Worm (Caenorhabditis elegans) whole organism, young adult: ENCODE measurements around the gene VY10G11R.1.
A peak's percentile ranks its signal among the peaks of the same experiment; 100 is the strongest.

Source experiments
- B0261.1 ChIP-seq: sonication (generic microtip); optimal IDR thresholded peaks from 2 replicates; lab custom pipeline; 2016; ENCODE audit warnings: mild to moderate bottlenecking, missing genetic modification characterization, moderate library complexity, missing compliant biosample characterization
- D2030.7 ChIP-seq: fragments of 200-800 bp; sonication (Bioruptor generic); IDR thresholded peaks from 2 replicates; pipeline ENCODE4 v1.3.6; 2022; ENCODE audit warnings: missing genetic modification reagents, missing genetic modification characterization, missing compliant biosample characterization
- F10E7.11 ChIP-seq: sonication (generic microtip); optimal IDR thresholded peaks from 2 replicates; lab custom pipeline; 2017; ENCODE audit warnings: mild to moderate bottlenecking, missing genetic modification characterization, moderate library complexity, missing compliant biosample characterization
- F39B2.1 ChIP-seq: fragments of 200-800 bp; sonication (Bioruptor generic); IDR thresholded peaks from 2 replicates; pipeline ENCODE4 v1.3.6; 2022; ENCODE audit warnings: missing genetic modification reagents, missing genetic modification characterization, missing compliant biosample characterization
- F52B5.7 ChIP-seq: sonication (generic microtip); optimal IDR thresholded peaks from 2 replicates; lab custom pipeline; 2016; ENCODE audit warnings: mild to moderate bottlenecking, missing genetic modification characterization, missing compliant biosample characterization
- F57C9.4 ChIP-seq: sonication (generic microtip); optimal IDR thresholded peaks from 2 replicates; lab custom pipeline; 2017; ENCODE audit warnings: mild to moderate bottlenecking, missing genetic modification characterization, missing compliant biosample characterization
- T07F8.4 ChIP-seq: sonication (generic microtip); optimal IDR thresholded peaks from 2 replicates; lab custom pipeline; 2016; ENCODE audit warnings: mild to moderate bottlenecking, missing genetic modification characterization, moderate library complexity, missing compliant biosample characterization
- Y53F4B.3 ChIP-seq: fragments of 200-800 bp; sonication (Bioruptor generic); IDR thresholded peaks from 2 replicates; pipeline ENCODE4 v1.3.6; 2022; ENCODE audit warnings: missing genetic modification reagents, missing genetic modification characterization, missing compliant biosample characterization
- Y53G8AR.9 ChIP-seq: fragments of 200-800 bp; sonication (Bioruptor generic); conservative IDR thresholded peaks from 2 replicates; pipeline ENCODE4 v1.3.6; 2022; ENCODE audit warnings: missing genetic modification reagents, missing genetic modification characterization, missing compliant biosample characterization
- atf-7 ChIP-seq: sonication (generic microtip); optimal IDR thresholded peaks from 2 replicates; lab custom pipeline; 2017; ENCODE audit warnings: mild to moderate bottlenecking, missing genetic modification characterization, missing compliant biosample characterization
- attf-3 ChIP-seq: fragments of 200-800 bp; sonication (Bioruptor generic); conservative IDR thresholded peaks from 2 replicates; pipeline ENCODE4 v1.3.6; 2022; ENCODE audit warnings: missing genetic modification reagents, missing genetic modification characterization, missing compliant biosample characterization
- attf-6 ChIP-seq: fragments of 200-800 bp; sonication (Bioruptor generic); IDR thresholded peaks from 2 replicates; pipeline ENCODE4 v1.3.6; 2022; ENCODE audit warnings: missing genetic modification reagents, missing genetic modification characterization, missing compliant biosample characterization
- bed-1 ChIP-seq: fragments of 200-800 bp; sonication (Bioruptor generic); IDR thresholded peaks from 2 replicates; pipeline ENCODE4 v1.3.6; 2022; ENCODE audit warnings: missing genetic modification reagents, missing genetic modification characterization, missing compliant biosample characterization
- bed-2 ChIP-seq: fragments of 200-800 bp; sonication (Bioruptor generic); IDR thresholded peaks from 2 replicates; pipeline ENCODE4 v1.3.6; 2022; ENCODE audit warnings: missing genetic modification reagents, missing genetic modification characterization, missing compliant biosample characterization
- cebp-1 ChIP-seq, 2 experiments: fragments of 200-800 bp in 1 of 2; sonication (Bioruptor generic) in 1 of 2; sonication (generic microtip) in 1 of 2; IDR thresholded peaks in 1 of 2; optimal IDR thresholded peaks in 1 of 2; 2 replicates each; pipeline versions ENCODE4 v1.3.6 to Lab custom; 2017 to 2022; ENCODE audit warnings: missing compliant biosample characterization in 2 of 2, missing genetic modification characterization in 2 of 2, mild to moderate bottlenecking in 1 of 2, missing genetic modification reagents in 1 of 2, moderate library complexity in 1 of 2
- ceh-58 ChIP-seq: fragments of 200-800 bp; sonication (Bioruptor generic); IDR thresholded peaks from 2 replicates; pipeline ENCODE4 v1.3.6; 2022; ENCODE audit warnings: missing genetic modification characterization, missing compliant biosample characterization
- ceh-79 ChIP-seq: sonication (generic microtip); optimal IDR thresholded peaks from 2 replicates; lab custom pipeline; 2017; ENCODE audit warnings: mild to moderate bottlenecking, missing genetic modification characterization, missing compliant biosample characterization
- ceh-91 ChIP-seq: fragments of 200-800 bp; sonication (Bioruptor generic); IDR thresholded peaks from 2 replicates; pipeline ENCODE4 v1.3.6; 2022; ENCODE audit warnings: missing genetic modification reagents, missing genetic modification characterization, missing compliant biosample characterization
- die-1 ChIP-seq: sonication (generic microtip); optimal IDR thresholded peaks from 2 replicates; lab custom pipeline; 2016; ENCODE audit warnings: missing genotype, mild to moderate bottlenecking, missing genetic modification characterization, missing compliant biosample characterization
- dpff-1 ChIP-seq: sonication (generic microtip); optimal IDR thresholded peaks from 2 replicates; lab custom pipeline; 2017; ENCODE audit warnings: mild to moderate bottlenecking, missing genetic modification characterization, missing compliant biosample characterization
- dpl-1 ChIP-seq: fragments of 150-350 bp; optimal IDR thresholded peaks from 2 replicates; lab custom pipeline; 2014; ENCODE audit warnings: missing biosample characterization, missing genetic modification reagents, missing genetic modification characterization
- ekl-4 ChIP-seq: fragments of 200-800 bp; sonication (Bioruptor generic); IDR thresholded peaks from 2 replicates; pipeline ENCODE4 v1.3.6; 2022; ENCODE audit warnings: missing genetic modification reagents, missing genetic modification characterization, missing compliant biosample characterization
- fkh-3 ChIP-seq: sonication (generic microtip); optimal IDR thresholded peaks from 2 replicates; lab custom pipeline; 2016; ENCODE audit warnings: mild to moderate bottlenecking, missing genetic modification characterization, missing compliant biosample characterization
- hlh-12 ChIP-seq: sonication (generic microtip); optimal IDR thresholded peaks from 2 replicates; lab custom pipeline; 2016; ENCODE audit warnings: missing genetic modification characterization, missing compliant biosample characterization
- hmg-20 ChIP-seq: fragments of 200-800 bp; sonication (Bioruptor generic); IDR thresholded peaks from 2 replicates; pipeline ENCODE4 v1.3.6; 2022; ENCODE audit warnings: missing genetic modification reagents, missing genetic modification characterization, missing compliant biosample characterization
- hrde-1 ChIP-seq: sonication (generic microtip); optimal IDR thresholded peaks from 2 replicates; lab custom pipeline; 2016; ENCODE audit warnings: missing genetic modification characterization, mild to moderate bottlenecking, missing compliant biosample characterization, moderate library complexity, missing genotype, missing genetic modification reagents, borderline replicate concordance
- mcd-1 ChIP-seq: fragments of 200-800 bp; sonication (Bioruptor generic); IDR thresholded peaks from 2 replicates; pipeline ENCODE4 v1.3.6; 2022; ENCODE audit warnings: missing genetic modification reagents, missing genetic modification characterization, missing compliant biosample characterization
- nfyb-1 ChIP-seq: fragments of 200-800 bp; sonication (Bioruptor generic); IDR thresholded peaks from 2 replicates; pipeline ENCODE4 v1.3.6; 2022; ENCODE audit warnings: missing genetic modification reagents, missing genetic modification characterization, missing compliant biosample characterization
- nhr-27 ChIP-seq: fragments of 200-800 bp; sonication (Bioruptor generic); optimal IDR thresholded peaks from 2 replicates; lab custom pipeline; 2018; ENCODE audit warnings: mild to moderate bottlenecking, missing genetic modification characterization, moderate library complexity, missing compliant biosample characterization
- pha-4 ChIP-seq: fragments of 150-350 bp; sonication (generic microtip); optimal IDR thresholded peaks from 2 replicates; lab custom pipeline; 2014; ENCODE audit warnings: missing biosample characterization, missing genetic modification reagents, missing genetic modification characterization
- repo-1 ChIP-seq: sonication (generic microtip); optimal IDR thresholded peaks from 2 replicates; lab custom pipeline; 2017; ENCODE audit warnings: mild to moderate bottlenecking, missing genetic modification characterization, missing compliant biosample characterization
- sea-2 ChIP-seq: fragments of 200-800 bp; sonication (Bioruptor generic); IDR thresholded peaks from 2 replicates; pipeline ENCODE4 v1.3.6; 2022; ENCODE audit warnings: missing genetic modification characterization, missing compliant biosample characterization
- snpc-3.4 ChIP-seq: sonication (generic microtip); optimal IDR thresholded peaks from 2 replicates; lab custom pipeline; 2017; ENCODE audit warnings: missing genetic modification characterization, mild to moderate bottlenecking, missing compliant biosample characterization, antibody characterized with exemption, moderate library complexity, missing genotype, missing genetic modification reagents
- snpc-4 ChIP-seq, 5 experiments: fragments of 150-350 bp in 1 of 5; sonication (generic microtip) in 4 of 5; optimal IDR thresholded peaks; 2 replicates each; lab custom pipeline; 2014 to 2018; ENCODE audit warnings: missing genetic modification characterization in 5 of 5, missing biosample characterization in 3 of 5, antibody characterized with exemption in 2 of 5, mild to moderate bottlenecking in 2 of 5, missing compliant biosample characterization in 2 of 5, missing genotype in 2 of 5, moderate library complexity in 2 of 5, missing genetic modification reagents in 1 of 5
- sptf-2 ChIP-seq: fragments of 200-800 bp; sonication (Bioruptor generic); optimal IDR thresholded peaks from 2 replicates; lab custom pipeline; 2018; ENCODE audit warnings: mild to moderate bottlenecking, missing genetic modification characterization, missing compliant biosample characterization
- tbp1 ChIP-seq: fragments of 200-800 bp; sonication (Bioruptor generic); optimal IDR thresholded peaks from 2 replicates; lab custom pipeline; 2018; ENCODE audit warnings: mild to moderate bottlenecking, missing genetic modification characterization, missing compliant biosample characterization
- tbx-9 ChIP-seq: sonication (generic microtip); optimal IDR thresholded peaks from 2 replicates; lab custom pipeline; 2016; ENCODE audit warnings: borderline replicate concordance, missing genetic modification characterization, inconsistent platforms, missing compliant biosample characterization
- unc-130 ChIP-seq: sonication (generic microtip); optimal IDR thresholded peaks from 2 replicates; lab custom pipeline; 2016; ENCODE audit warnings: missing genetic modification reagents, missing genetic modification characterization, missing compliant biosample characterization
- ztf-25 ChIP-seq: fragments of 200-800 bp; sonication (Bioruptor generic); IDR thresholded peaks from 2 replicates; pipeline ENCODE4 v1.3.6; 2022; ENCODE audit warnings: missing genetic modification reagents, missing genetic modification characterization, missing compliant biosample characterization
- ztf-26 ChIP-seq: sonication (generic microtip); optimal IDR thresholded peaks from 2 replicates; lab custom pipeline; 2017; ENCODE audit warnings: missing genetic modification characterization, missing compliant biosample characterization
- ztf-28 ChIP-seq: fragments of 200-800 bp; sonication (Bioruptor generic); IDR thresholded peaks from 2 replicates; pipeline ENCODE4 v1.3.6; 2022; ENCODE audit warnings: missing genetic modification reagents, missing genetic modification characterization, missing compliant biosample characterization

Gene VY10G11R.1

DNA sequence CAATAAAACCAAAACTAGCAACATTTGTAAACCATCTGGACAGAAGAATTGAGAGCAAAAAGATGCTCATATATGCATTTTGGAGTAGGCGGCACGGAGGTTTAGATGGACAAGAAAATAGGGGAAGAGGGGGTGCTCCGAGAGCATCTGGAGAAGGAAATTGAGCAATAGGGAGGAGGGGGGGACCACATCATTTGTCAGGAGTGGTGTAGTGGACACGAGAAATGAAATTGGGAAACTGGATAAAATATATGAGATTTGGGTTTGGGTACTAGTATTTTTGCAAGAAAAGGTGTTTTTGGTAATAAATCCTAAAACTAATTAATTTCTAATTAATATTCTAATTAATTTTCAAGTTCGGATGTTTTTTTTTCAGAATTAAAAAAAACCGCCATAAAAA, 6.4 kb upstream of the VY10G11R.1 start, which contains the start of gene Y51H4A.1:
TSS of gene Y51H4A.1 (minus strand) at position 127 of the 400 bp plus-strand sequence.
- TF ChIP-seq dpff-1 (tag; lab: Kevin White, UChicago) (no peak), fkh-3 (tag; lab: Kevin White, UChicago) (no peak), F52B5.7 (no peak), B0261.1 (tag; lab: Kevin White, UChicago) (no peak), pha-4 (no peak), repo-1 (tag; lab: Kevin White, UChicago) (no peak), Y53F4B.3 (GFP tag; lab: Robert Waterston, UW) (no peak), tbp1 (GFP tag; lab: Kevin White, UChicago) (no peak), sea-2 (no peak), die-1 (no peak), tbx-9 (tag; lab: Kevin White, UChicago) (no peak), ceh-79 (tag; lab: Kevin White, UChicago) (no peak), F10E7.11 (tag; lab: Kevin White, UChicago) (no peak), Y53G8AR.9 (GFP tag; lab: Robert Waterston, UW) (no peak), unc-130 (GFP tag; lab: Kevin White, UChicago) (no peak), snpc-3.4 (no peak), atf-7 (tag; lab: Kevin White, UChicago) (no peak)

DNA sequence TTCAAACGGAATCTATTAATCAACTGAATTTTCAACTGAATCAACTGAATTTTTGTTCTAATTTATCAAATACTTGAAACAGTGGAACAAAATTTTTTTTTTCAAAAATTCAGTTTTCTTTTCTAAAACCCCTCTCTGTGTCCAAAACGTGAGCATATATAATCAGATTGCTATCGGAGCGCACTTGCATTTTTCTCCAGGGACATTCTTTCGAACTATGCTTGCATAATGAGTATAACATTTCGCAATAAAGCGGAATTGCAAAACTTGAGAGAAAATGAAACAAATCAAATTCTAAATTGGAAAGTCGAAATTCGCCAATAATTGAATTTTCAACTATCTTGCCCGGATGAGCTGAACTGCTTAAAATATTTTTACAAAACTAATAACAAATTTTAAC, 5.3 kb upstream of the VY10G11R.1 start:
- TF ChIP-seq dpl-1 (GFP tag; lab: Kevin White, UChicago) = no peak
- TF ChIP-seq ekl-4 (GFP tag; lab: Robert Waterston, UW) = no peak
- no peak for TF ChIP-seq F39B2.1 (GFP tag; lab: Robert Waterston, UW)
- no peak for TF ChIP-seq sea-2
- no peak for TF ChIP-seq ztf-26 (tag; lab: Kevin White, UChicago)
- no peak for TF ChIP-seq T07F8.4
- no peak for TF ChIP-seq D2030.7 (GFP tag; lab: Robert Waterston, UW)
- TF ChIP-seq ztf-25 (GFP tag; lab: Robert Waterston, UW) = no peak
- no peak for TF ChIP-seq ceh-91 (GFP tag; lab: Robert Waterston, UW)
- TF ChIP-seq nfyb-1 = no peak
- TF ChIP-seq attf-6 (GFP tag; lab: Robert Waterston, UW) = no peak
- TF ChIP-seq hrde-1 (tag; lab: Kevin White, UChicago) = no peak
- TF ChIP-seq attf-3 (GFP tag; lab: Robert Waterston, UW) = no peak
- TF ChIP-seq mcd-1 (GFP tag; lab: Robert Waterston, UW) = no peak
- no peak for TF ChIP-seq snpc-4 (GFP tag; optimal IDR thresholded peaks at IDR 0.05; lab: Kevin White, UChicago)
- no peak for TF ChIP-seq snpc-4 (tag; optimal IDR thresholded peaks at IDR 0.05; lab: Kevin White, UChicago)
- TF ChIP-seq sptf-2 (GFP tag; lab: Kevin White, UChicago) = no peak

DNA sequence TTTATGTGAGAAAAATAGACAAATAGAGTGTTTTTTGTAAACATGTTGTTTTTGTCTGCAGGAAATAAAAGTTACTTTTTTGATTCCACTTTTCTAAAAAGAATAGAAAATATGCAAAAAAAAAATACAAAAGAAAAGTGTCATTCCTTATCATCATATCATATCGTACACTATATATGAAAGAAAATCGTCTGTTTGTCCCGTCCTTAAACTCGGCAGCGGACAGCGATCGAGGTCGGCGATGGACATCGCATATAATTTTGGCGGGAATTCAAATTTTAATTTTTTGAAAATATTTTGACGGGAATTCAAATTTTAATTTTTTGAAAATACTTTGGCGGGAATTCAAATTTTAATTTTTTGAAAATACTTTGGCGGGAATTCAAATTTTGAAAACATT, 781 bp upstream of the VY10G11R.1 start:
- TF ChIP-seq cebp-1 (GFP tag; IDR thresholded peaks at IDR 0.05; lab: Robert Waterston, UW) (no peak), cebp-1 (tag; optimal IDR thresholded peaks at IDR 0.05; lab: Kevin White, UChicago) (no peak), ztf-28 (no peak), hmg-20 (no peak), bed-2 (GFP tag; lab: Robert Waterston, UW) (no peak), bed-1 (GFP tag; lab: Robert Waterston, UW) (no peak), ceh-58 (GFP tag; lab: Robert Waterston, UW) (no peak), hlh-12 (no peak), snpc-4 (GFP tag; optimal IDR thresholded peaks at IDR 0.05; lab: Kevin White, UChicago) (no peak), snpc-4 (tag; optimal IDR thresholded peaks at IDR 0.05; lab: Kevin White, UChicago) (peak; percentile 43 to 88 (median 57)), attf-6 (GFP tag; lab: Robert Waterston, UW) (peak; percentile 70), F57C9.4 (tag; lab: Kevin White, UChicago) (no peak), nhr-27 (tag; lab: Kevin White, UChicago) (no peak)
